Worm (Caenorhabditis elegans): ENCODE results near the gene cdh-1.

Gene cdh-1

DNA sequence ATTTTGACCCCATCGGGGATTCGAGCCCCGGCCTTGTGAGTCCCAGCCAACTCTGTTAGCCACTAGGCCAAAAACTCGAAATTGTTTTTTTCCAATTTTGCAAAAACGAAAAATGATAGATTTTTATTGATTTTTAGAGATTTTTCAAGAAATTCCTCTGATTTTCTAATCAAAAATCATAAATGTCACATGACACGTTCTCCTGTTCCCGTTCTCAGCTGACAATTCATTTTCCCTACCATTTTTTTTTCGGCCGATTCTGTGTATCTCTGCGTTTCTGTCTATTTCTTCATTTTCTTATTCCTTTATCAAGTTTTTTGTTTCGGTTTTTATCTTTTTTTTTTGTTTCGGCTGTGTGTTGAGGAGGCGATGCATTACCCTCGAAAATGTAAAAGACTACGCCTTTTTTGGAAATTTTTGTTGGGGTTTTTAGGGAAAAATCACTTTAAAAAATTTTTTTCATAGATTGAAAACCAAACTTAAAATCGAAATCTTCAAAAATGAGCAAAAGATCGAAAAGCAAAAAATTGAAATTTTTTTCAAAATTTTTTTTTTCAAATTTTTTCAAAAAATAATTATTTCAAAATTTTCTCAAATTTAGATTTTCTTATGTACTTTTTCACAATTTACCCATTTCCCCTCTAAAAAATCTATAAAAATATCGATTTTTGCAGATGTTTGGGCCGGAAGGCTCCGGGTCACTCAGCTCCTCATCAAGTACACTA, 36.4 kb upstream of the cdh-1 start, which contains the start of gene klf-1:
klf-1 (plus strand) TSS at position 675 of the 725 bp plus-strand sequence.
- no peak for TF ChIP-seq tbx-2 (tag; optimal IDR thresholded peaks at IDR 0.05)
- TF ChIP-seq pqm-1 (tag; optimal IDR thresholded peaks at IDR 0.05): peak; percentile 41
- TF ChIP-seq ceh-82 (tag; optimal IDR thresholded peaks at IDR 0.05): no peak
- peak; percentile 70 for TF ChIP-seq nhr-43 (tag; optimal IDR thresholded peaks at IDR 0.05; ENCODE audit: poor library complexity, severe bottlenecking)
- no peak for TF ChIP-seq skn-1 (tag; optimal IDR thresholded peaks at IDR 0.05)
- TF ChIP-seq egl-5 (tag; optimal IDR thresholded peaks at IDR 0.05): no peak
- peak; percentile 16 for TF ChIP-seq pha-4 (tag; optimal IDR thresholded peaks at IDR 0.05)
- TF ChIP-seq mml-1 (tag; optimal IDR thresholded peaks at IDR 0.05): no peak
- TF ChIP-seq fkh-2 (tag; optimal IDR thresholded peaks at IDR 0.05): no peak
- TF ChIP-seq zag-1 (tag; optimal IDR thresholded peaks at IDR 0.05): no peak
- TF ChIP-seq ZK546.5 (tag; optimal IDR thresholded peaks at IDR 0.05): no peak
- peak; percentile 42 for TF ChIP-seq nhr-25 (tag; optimal IDR thresholded peaks at IDR 0.05)
- TF ChIP-seq snpc-4 (tag; optimal IDR thresholded peaks at IDR 0.05): no peak
- TF ChIP-seq daf-12 (tag; optimal IDR thresholded peaks at IDR 0.05): no peak
- TF ChIP-seq hmg-11 (tag; optimal IDR thresholded peaks at IDR 0.05): no peak
- TF ChIP-seq elt-2 (tag; optimal IDR thresholded peaks at IDR 0.05): peak; percentile 82
- no peak for TF ChIP-seq nhr-28 (tag; optimal IDR thresholded peaks at IDR 0.05)
- TF ChIP-seq nhr-237 (tag; optimal IDR thresholded peaks at IDR 0.05): no peak
- no peak for TF ChIP-seq aly-2 (tag; optimal IDR thresholded peaks at IDR 0.05)
- no peak for TF ChIP-seq R02D3.7 (tag; optimal IDR thresholded peaks at IDR 0.05)
- TF ChIP-seq nhr-77 (tag; optimal IDR thresholded peaks at IDR 0.05): no peak
- no peak for TF ChIP-seq fkh-10 (GFP tag; optimal IDR thresholded peaks at IDR 0.05)
- no peak for TF ChIP-seq jun-1 (tag; optimal IDR thresholded peaks at IDR 0.05)
- no peak for TF ChIP-seq ztf-11 (tag; optimal IDR thresholded peaks at IDR 0.05)
- no peak for TF ChIP-seq elt-1 (tag; optimal IDR thresholded peaks at IDR 0.05)
- TF ChIP-seq lsy-12 (tag; optimal IDR thresholded peaks at IDR 0.05): no peak
- TF ChIP-seq nhr-67 (tag; optimal IDR thresholded peaks at IDR 0.05): no peak
- TF ChIP-seq nhr-76 (tag; optimal IDR thresholded peaks at IDR 0.05): no peak
- peak; percentile 15 for TF ChIP-seq ceh-28 (tag; optimal IDR thresholded peaks at IDR 0.05)
- TF ChIP-seq nfya-1 (tag; optimal IDR thresholded peaks at IDR 0.05; ENCODE audit: insufficient read depth): peak; percentile 29
- no peak for TF ChIP-seq ceh-9 (tag; optimal IDR thresholded peaks at IDR 0.05)
- TF ChIP-seq nhr-23 (tag; optimal IDR thresholded peaks at IDR 0.05): peak; percentile 74
- no peak for TF ChIP-seq ceh-16 (tag; optimal IDR thresholded peaks at IDR 0.05)
- no peak for TF ChIP-seq sea-2 (GFP tag; optimal IDR thresholded peaks at IDR 0.05)
- TF ChIP-seq eor-1 (tag; optimal IDR thresholded peaks at IDR 0.05): no peak

DNA sequence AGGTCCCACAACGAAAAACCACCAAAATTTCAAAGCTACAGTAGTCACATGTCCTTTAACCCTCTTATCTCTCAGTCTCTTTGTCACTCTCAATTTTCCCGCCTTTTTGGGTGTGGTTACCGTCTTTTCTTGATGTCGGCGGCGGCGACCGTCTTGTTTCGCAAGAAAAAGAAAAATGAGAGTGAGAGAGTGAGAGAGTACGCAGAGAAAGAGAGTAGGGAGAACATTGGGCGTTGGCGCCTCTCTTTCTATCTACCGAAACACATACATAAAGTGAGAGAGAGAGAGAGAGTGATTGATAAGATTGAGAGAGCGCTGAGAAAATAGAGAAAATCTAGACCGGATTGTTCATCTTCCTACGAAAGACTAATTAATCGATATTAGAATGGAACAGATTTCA, 34.8 kb upstream of the cdh-1 start:
- peak; percentile 1 to 92 (median 38) for TF ChIP-seq elt-3 (tag; optimal IDR thresholded peaks at IDR 0.05)
- no peak for TF ChIP-seq nhr-67 (tag; optimal IDR thresholded peaks at IDR 0.05)
- no peak for TF ChIP-seq nhr-237 (tag; optimal IDR thresholded peaks at IDR 0.05)
- TF ChIP-seq jun-1 (tag; optimal IDR thresholded peaks at IDR 0.05): peak; percentile 22
- peak; percentile 44 for TF ChIP-seq elt-1 (tag; optimal IDR thresholded peaks at IDR 0.05)
- TF ChIP-seq ztf-4 (tag; optimal IDR thresholded peaks at IDR 0.05): no peak
- TF ChIP-seq nhr-43 (tag; optimal IDR thresholded peaks at IDR 0.05; ENCODE audit: poor library complexity, severe bottlenecking): peak; percentile 81
- no peak for TF ChIP-seq fos-1 (tag; optimal IDR thresholded peaks at IDR 0.05)
- TF ChIP-seq hmg-11 (tag; optimal IDR thresholded peaks at IDR 0.05): peak; percentile 55
- peak; percentile 43 for TF ChIP-seq egl-27 (tag; optimal IDR thresholded peaks at IDR 0.05)
- TF ChIP-seq nhr-23 (tag; optimal IDR thresholded peaks at IDR 0.05): peak; percentile 91
- peak; percentile 60 for TF ChIP-seq pha-4 (tag; optimal IDR thresholded peaks at IDR 0.05)
- TF ChIP-seq lsy-12 (tag; optimal IDR thresholded peaks at IDR 0.05): peak; percentile 67
- TF ChIP-seq fkh-10 (GFP tag; optimal IDR thresholded peaks at IDR 0.05): no peak
- TF ChIP-seq tbx-2 (tag; optimal IDR thresholded peaks at IDR 0.05): peak; percentile 39
- no peak for TF ChIP-seq nhr-12 (tag; optimal IDR thresholded peaks at IDR 0.05)
- TF ChIP-seq lin-15B (tag; optimal IDR thresholded peaks at IDR 0.05): peak; percentile 15
- peak; percentile 87 for TF ChIP-seq nhr-25 (tag; optimal IDR thresholded peaks at IDR 0.05)
- no peak for TF ChIP-seq nhr-11 (tag; optimal IDR thresholded peaks at IDR 0.05)
- no peak for TF ChIP-seq fkh-2 (tag; optimal IDR thresholded peaks at IDR 0.05)
- peak; percentile 29 for TF ChIP-seq snpc-4 (tag; optimal IDR thresholded peaks at IDR 0.05)
- peak; percentile 59 for TF ChIP-seq pqm-1 (tag; optimal IDR thresholded peaks at IDR 0.05)
- TF ChIP-seq unc-62 (GFP tag; optimal IDR thresholded peaks at IDR 0.05): peak; percentile 52
- no peak for TF ChIP-seq zag-1 (tag; optimal IDR thresholded peaks at IDR 0.05)
- peak; percentile 18 for TF ChIP-seq R02D3.7 (tag; optimal IDR thresholded peaks at IDR 0.05)
- TF ChIP-seq eor-1 (tag; optimal IDR thresholded peaks at IDR 0.05): no peak
- no peak for TF ChIP-seq nhr-28 (tag; optimal IDR thresholded peaks at IDR 0.05)
- no peak for TF ChIP-seq nhr-77 (tag; optimal IDR thresholded peaks at IDR 0.05)
- peak; percentile 91 for TF ChIP-seq elt-2 (tag; optimal IDR thresholded peaks at IDR 0.05)
- TF ChIP-seq ceh-28 (tag; optimal IDR thresholded peaks at IDR 0.05): peak; percentile 84
- TF ChIP-seq mdl-1 (tag; optimal IDR thresholded peaks at IDR 0.05): peak; percentile 50
- TF ChIP-seq nfya-1 (tag; optimal IDR thresholded peaks at IDR 0.05; ENCODE audit: insufficient read depth): peak; percentile 72
- TF ChIP-seq ceh-82 (tag; optimal IDR thresholded peaks at IDR 0.05): no peak
